Worm (Caenorhabditis elegans) whole organism, L2 larva: ENCODE measurements around the gene K01A6.4.
A peak's percentile ranks its signal among the peaks of the same experiment; 100 is the strongest.

ENCODE experiments used
- C34F6.9 ChIP-seq: fragments of 150-350 bp; optimal IDR thresholded peaks from 2 replicates; lab custom pipeline; 2014; ENCODE audit warnings: missing biosample characterization, missing genetic modification characterization
- F13H6.1 ChIP-seq: sonication (generic microtip); optimal IDR thresholded peaks from 2 replicates; lab custom pipeline; 2016; ENCODE audit warnings: missing genetic modification characterization, missing compliant biosample characterization
- R02D3.7 ChIP-seq: fragments of 150-350 bp; optimal IDR thresholded peaks from 2 replicates; lab custom pipeline; 2014; ENCODE audit warnings: missing biosample characterization, missing genetic modification characterization
- Y55F3AM.14 ChIP-seq: fragments of 200-800 bp; sonication (Bioruptor generic); optimal IDR thresholded peaks from 2 replicates; lab custom pipeline; 2018; ENCODE audit warnings: mild to moderate bottlenecking, missing genetic modification characterization, missing compliant biosample characterization
- ZK546.5 ChIP-seq: sonication (generic microtip); optimal IDR thresholded peaks from 2 replicates; lab custom pipeline; 2017; ENCODE audit warnings: missing biosample characterization, missing genetic modification characterization
- alr-1 ChIP-seq: fragments of 150-350 bp; optimal IDR thresholded peaks from 2 replicates; lab custom pipeline; 2014; ENCODE audit warnings: missing biosample characterization, missing genetic modification characterization
- aly-2 ChIP-seq: fragments of 150-350 bp; optimal IDR thresholded peaks from 2 replicates; lab custom pipeline; 2014; ENCODE audit warnings: missing biosample characterization, missing genetic modification characterization
- ama-1 ChIP-seq: fragments of 150-350 bp; optimal IDR thresholded peaks from 2 replicates; lab custom pipeline; 2018; ENCODE audit warnings: inconsistent platforms
- blmp-1 ChIP-seq: sonication (generic microtip); optimal IDR thresholded peaks from 2 replicates; lab custom pipeline; 2017; ENCODE audit warnings: missing genetic modification characterization, mild to moderate bottlenecking, missing compliant biosample characterization, antibody characterized with exemption, moderate library complexity; ENCODE audit not compliant: insufficient read depth
- ceh-16 ChIP-seq: fragments of 150-350 bp; optimal IDR thresholded peaks from 2 replicates; lab custom pipeline; 2014; ENCODE audit warnings: missing biosample characterization, missing genetic modification characterization
- ceh-82 ChIP-seq: fragments of 150-350 bp; optimal IDR thresholded peaks from 2 replicates; lab custom pipeline; 2014; ENCODE audit warnings: missing biosample characterization, missing genetic modification characterization
- crh-2 ChIP-seq: sonication (generic microtip); optimal IDR thresholded peaks from 2 replicates; lab custom pipeline; 2017; ENCODE audit warnings: missing biosample characterization, missing genetic modification characterization
- dmd-4 ChIP-seq: sonication (generic microtip); optimal IDR thresholded peaks from 2 replicates; lab custom pipeline; 2017; ENCODE audit warnings: missing biosample characterization, missing genetic modification characterization
- egl-27 ChIP-seq: sonication (generic microtip); optimal IDR thresholded peaks from 3 replicates; lab custom pipeline; 2017; ENCODE audit warnings: missing biosample characterization, missing genetic modification reagents, missing genetic modification characterization
- elt-1 ChIP-seq: fragments of 150-350 bp; optimal IDR thresholded peaks from 2 replicates; lab custom pipeline; 2014; ENCODE audit warnings: missing biosample characterization, missing genetic modification characterization
- elt-3 ChIP-seq: sonication (generic microtip); optimal IDR thresholded peaks from 2 replicates; lab custom pipeline; 2017; ENCODE audit warnings: missing biosample characterization, missing genetic modification characterization
- fos-1 ChIP-seq: fragments of 150-350 bp; optimal IDR thresholded peaks from 2 replicates; lab custom pipeline; 2014; ENCODE audit warnings: missing biosample characterization, missing genetic modification characterization
- gmeb-1 ChIP-seq: fragments of 150-350 bp; optimal IDR thresholded peaks from 2 replicates; lab custom pipeline; 2014; ENCODE audit warnings: missing biosample characterization, missing genetic modification characterization
- lin-11 ChIP-seq: fragments of 150-350 bp; sonication (generic microtip); optimal IDR thresholded peaks from 2 replicates; lab custom pipeline; 2014; ENCODE audit warnings: missing biosample characterization, missing genetic modification characterization, inconsistent platforms, mixed read lengths
- lin-13 ChIP-seq: fragments of 150-350 bp; optimal IDR thresholded peaks from 2 replicates; lab custom pipeline; 2014; ENCODE audit warnings: missing biosample characterization, missing genetic modification reagents, missing genetic modification characterization
- lin-39 ChIP-seq: fragments of 150-350 bp; optimal IDR thresholded peaks from 2 replicates; lab custom pipeline; 2014; ENCODE audit warnings: missing biosample characterization, missing genetic modification reagents, missing genetic modification characterization
- lsy-2 ChIP-seq, 2 experiments: fragments of 150-350 bp in 1 of 2; sonication (generic microtip) in 1 of 2; optimal IDR thresholded peaks; 2 replicates each; lab custom pipeline; 2014 to 2017; ENCODE audit warnings: missing biosample characterization in 2 of 2, missing genetic modification characterization in 2 of 2
- mab-5 ChIP-seq: fragments of 150-350 bp; optimal IDR thresholded peaks from 2 replicates; lab custom pipeline; 2014; ENCODE audit warnings: missing biosample characterization, missing genetic modification characterization
- mbf-1 ChIP-seq: sonication (generic microtip); optimal IDR thresholded peaks from 2 replicates; lab custom pipeline; 2017; ENCODE audit warnings: missing biosample characterization, missing genetic modification characterization
- mdl-1 ChIP-seq, 2 experiments: fragments of 150-350 bp in 1 of 2; sonication (generic microtip) in 1 of 2; optimal IDR thresholded peaks; 2 replicates each; lab custom pipeline; 2017; ENCODE audit warnings: missing biosample characterization in 2 of 2, missing genetic modification characterization in 2 of 2
- nhr-10 ChIP-seq: sonication (generic microtip); optimal IDR thresholded peaks from 2 replicates; lab custom pipeline; 2017; ENCODE audit warnings: missing biosample characterization, missing genetic modification characterization
- nhr-11 ChIP-seq: fragments of 150-350 bp; optimal IDR thresholded peaks from 2 replicates; lab custom pipeline; 2014; ENCODE audit warnings: missing biosample characterization, missing genetic modification characterization
- nhr-12 ChIP-seq: fragments of 150-350 bp; optimal IDR thresholded peaks from 2 replicates; lab custom pipeline; 2014; ENCODE audit warnings: missing biosample characterization, missing genetic modification characterization
- nhr-129 ChIP-seq: fragments of 150-350 bp; optimal IDR thresholded peaks from 2 replicates; lab custom pipeline; 2014; ENCODE audit warnings: missing biosample characterization, missing genetic modification characterization
- nhr-21 ChIP-seq: fragments of 150-350 bp; optimal IDR thresholded peaks from 2 replicates; lab custom pipeline; 2014; ENCODE audit warnings: missing biosample characterization, missing genetic modification characterization
- nhr-23 ChIP-seq: fragments of 150-350 bp; optimal IDR thresholded peaks from 2 replicates; lab custom pipeline; 2014; ENCODE audit warnings: missing biosample characterization, missing genetic modification reagents, missing genetic modification characterization
- nhr-237 ChIP-seq: fragments of 150-350 bp; optimal IDR thresholded peaks from 2 replicates; lab custom pipeline; 2014; ENCODE audit warnings: missing biosample characterization, missing genetic modification characterization
- nhr-25 ChIP-seq: fragments of 150-350 bp; sonication (generic microtip); optimal IDR thresholded peaks from 3 replicates; lab custom pipeline; 2014; ENCODE audit warnings: missing biosample characterization, missing genetic modification characterization
- nhr-6 ChIP-seq: fragments of 150-350 bp; optimal IDR thresholded peaks from 2 replicates; lab custom pipeline; 2014; ENCODE audit warnings: missing biosample characterization, missing genetic modification characterization
- nhr-77 ChIP-seq: fragments of 150-350 bp; optimal IDR thresholded peaks from 2 replicates; lab custom pipeline; 2014; ENCODE audit warnings: missing biosample characterization, missing genetic modification characterization
- peb-1 ChIP-seq: fragments of 150-350 bp; optimal IDR thresholded peaks from 2 replicates; lab custom pipeline; 2014; ENCODE audit warnings: missing biosample characterization, missing genetic modification characterization
- sem-4 ChIP-seq: fragments of 150-350 bp; optimal IDR thresholded peaks from 2 replicates; lab custom pipeline; 2014; ENCODE audit warnings: missing biosample characterization, missing genetic modification reagents, missing genetic modification characterization
- skn-1 ChIP-seq: sonication (generic microtip); optimal IDR thresholded peaks from 2 replicates; lab custom pipeline; 2017; ENCODE audit warnings: missing biosample characterization, missing genetic modification characterization
- sma-3 ChIP-seq: sonication (generic microtip); optimal IDR thresholded peaks from 2 replicates; lab custom pipeline; 2016; ENCODE audit warnings: missing genetic modification reagents, missing genetic modification characterization, missing compliant biosample characterization
- sma-9 ChIP-seq, 2 experiments: fragments of 150-350 bp in 1 of 2; sonication (generic microtip) in 1 of 2; optimal IDR thresholded peaks; 2 replicates each; lab custom pipeline; 2014 to 2016; ENCODE audit warnings: missing genetic modification characterization in 2 of 2, mild to moderate bottlenecking in 1 of 2, missing biosample characterization in 1 of 2, missing compliant biosample characterization in 1 of 2, missing genetic modification reagents in 1 of 2, moderate library complexity in 1 of 2
- snpc-4 ChIP-seq: fragments of 150-350 bp; optimal IDR thresholded peaks from 2 replicates; lab custom pipeline; 2014; ENCODE audit warnings: missing biosample characterization, missing genetic modification characterization
- unc-39 ChIP-seq: fragments of 150-350 bp; optimal IDR thresholded peaks from 2 replicates; lab custom pipeline; 2014; ENCODE audit warnings: missing biosample characterization, missing genetic modification characterization
- unc-55 ChIP-seq: fragments of 150-350 bp; sonication (generic microtip); optimal IDR thresholded peaks from 3 replicates; lab custom pipeline; 2014; ENCODE audit warnings: missing biosample characterization, missing genetic modification reagents, missing genetic modification characterization
- unc-62 ChIP-seq: fragments of 150-350 bp; optimal IDR thresholded peaks from 2 replicates; lab custom pipeline; 2014; ENCODE audit warnings: missing biosample characterization, missing genetic modification reagents, missing genetic modification characterization
- zag-1 ChIP-seq: fragments of 150-350 bp; optimal IDR thresholded peaks from 2 replicates; lab custom pipeline; 2014; ENCODE audit warnings: missing biosample characterization, missing genetic modification characterization
- ztf-1 ChIP-seq: fragments of 200-800 bp; sonication (Bioruptor generic); conservative IDR thresholded peaks from 2 replicates; pipeline ENCODE4 v1.3.6; 2022; ENCODE audit warnings: missing genetic modification characterization, missing compliant biosample characterization
- ztf-11 ChIP-seq: sonication (generic microtip); optimal IDR thresholded peaks from 2 replicates; lab custom pipeline; 2017; ENCODE audit warnings: missing biosample characterization, missing genetic modification characterization
- ztf-4 ChIP-seq: fragments of 150-350 bp; optimal IDR thresholded peaks from 2 replicates; lab custom pipeline; 2014; ENCODE audit warnings: missing biosample characterization, missing genetic modification characterization

The K01A6.4 gene

DNA sequence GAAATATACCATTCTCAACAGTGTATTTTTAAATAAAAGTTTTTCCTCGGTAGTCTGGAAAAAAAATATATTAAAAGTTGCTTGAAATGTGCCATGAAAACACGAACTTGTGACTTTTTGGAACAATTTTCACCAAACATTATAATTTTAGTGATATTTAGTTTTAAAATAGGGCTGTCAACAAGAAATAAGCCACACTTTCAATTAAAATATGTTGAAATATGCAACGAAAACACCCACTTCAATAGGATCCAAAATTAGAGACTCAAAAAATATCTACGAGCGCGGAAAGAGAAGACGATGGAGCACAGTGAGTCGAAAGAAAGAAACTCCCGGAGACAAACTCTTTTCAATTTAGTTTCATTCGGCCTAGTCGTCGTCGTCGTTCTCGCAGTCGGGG is 46.6 kb downstream of the K01A6.4 start, which contains the start of gene ZK792.12:
Gene ZK792.12 (plus strand): TSS at position 301 of the 400 bp plus-strand sequence.
- TF ChIP-seq lin-13 = no peak
- no peak for TF ChIP-seq peb-1
- TF ChIP-seq lin-39 (tag; lab: Kevin White, UChicago) = no peak
- TF ChIP-seq lin-11 = no peak
- no peak for TF ChIP-seq F13H6.1 (tag; lab: Kevin White, UChicago)
- no peak for TF ChIP-seq nhr-11 (tag; lab: Kevin White, UChicago)
- TF ChIP-seq ceh-82 (tag; lab: Kevin White, UChicago) = no peak
- no peak for TF ChIP-seq ztf-11
- no peak for TF ChIP-seq nhr-23 (tag; lab: Kevin White, UChicago)
- TF ChIP-seq nhr-12 (tag; lab: Kevin White, UChicago) = no peak
- TF ChIP-seq sem-4 (tag; lab: Kevin White, UChicago) = no peak
- no peak for TF ChIP-seq ZK546.5 (tag; lab: Kevin White, UChicago)
- TF ChIP-seq alr-1 = no peak
- no peak for TF ChIP-seq unc-39
- TF ChIP-seq nhr-21 (tag; lab: Kevin White, UChicago) = no peak
- TF ChIP-seq, all 48 proteins: peak for 0

DNA sequence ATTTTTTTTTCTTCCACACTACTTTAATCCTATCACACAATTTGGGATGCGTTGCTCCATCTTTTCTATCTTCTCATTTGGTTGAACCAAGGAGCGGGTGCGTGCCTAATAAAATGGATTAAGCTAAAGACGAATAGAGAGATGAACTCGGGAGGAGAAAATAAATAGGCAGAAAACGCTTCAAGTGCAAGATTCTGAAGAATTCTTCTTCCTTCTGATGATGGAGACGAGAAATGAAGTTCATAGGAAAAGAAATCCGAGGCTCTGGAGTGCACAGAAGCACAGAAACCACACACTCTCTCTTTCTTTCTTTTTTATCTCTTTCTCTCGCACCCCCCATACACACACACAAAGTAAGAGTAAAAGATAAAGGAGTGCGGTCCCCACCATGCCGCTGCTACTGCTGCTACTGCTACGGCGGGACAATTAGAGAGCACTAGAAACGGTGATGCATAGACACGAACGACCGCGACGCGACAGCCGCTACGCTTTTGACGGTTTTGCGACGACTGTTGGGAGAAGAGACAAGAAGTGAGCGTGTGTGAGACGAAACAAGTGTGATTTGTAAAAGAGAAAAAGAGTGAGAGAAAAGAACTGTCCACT is 47.9 kb downstream of the K01A6.4 start:
- TF ChIP-seq fos-1 (tag; lab: Kevin White, UChicago) (peak; percentile 87), unc-62 (GFP tag; lab: Kevin White, UChicago) (no peak), nhr-77 (tag; lab: Kevin White, UChicago) (no peak), nhr-6 (peak; percentile 15), mab-5 (tag; lab: Kevin White, UChicago) (peak; percentile 31), ztf-4 (tag; lab: Kevin White, UChicago) (peak; percentile 27), sem-4 (tag; lab: Kevin White, UChicago) (peak; percentile 51), nhr-237 (tag; lab: Kevin White, UChicago) (no peak), elt-3 (tag; lab: Kevin White, UChicago) (no peak), ztf-11 (no peak), skn-1 (no peak), sma-3 (GFP tag; lab: Kevin White, UChicago) (peak; percentile 80), R02D3.7 (tag; lab: Kevin White, UChicago) (no peak), Y55F3AM.14 (GFP tag; lab: Kevin White, UChicago) (peak; percentile 85), lin-11 (peak; percentile 48), lsy-2 (tag; optimal IDR thresholded peaks at IDR 0.05; lab: Kevin White, UChicago) (peak; percentile 41 to 73), unc-55 (GFP tag; lab: Kevin White, UChicago) (no peak), nhr-21 (tag; lab: Kevin White, UChicago) (peak; percentile 71), mbf-1 (tag; lab: Kevin White, UChicago) (no peak), gmeb-1 (tag; lab: Kevin White, UChicago) (peak; percentile 71), elt-1 (no peak), egl-27 (tag; lab: Kevin White, UChicago) (peak; percentile 45), mdl-1 (tag; optimal IDR thresholded peaks at IDR 0.05; lab: Kevin White, UChicago) (peak in 1 of 2 experiments; percentile 69), dmd-4 (tag; lab: Kevin White, UChicago) (no peak), snpc-4 (tag; lab: Kevin White, UChicago) (peak; percentile 25), ZK546.5 (tag; lab: Kevin White, UChicago) (no peak), unc-39 (no peak), nhr-25 (tag; lab: Kevin White, UChicago) (peak; percentile 77), C34F6.9 (tag; lab: Kevin White, UChicago) (peak; percentile 76), nhr-23 (tag; lab: Kevin White, UChicago) (no peak), peb-1 (no peak), aly-2 (tag; lab: Kevin White, UChicago) (no peak), sma-9 (GFP tag; optimal IDR thresholded peaks at IDR 0.05; lab: Kevin White, UChicago) (peak; percentile 66), sma-9 (tag; optimal IDR thresholded peaks at IDR 0.05; lab: Kevin White, UChicago) (no peak), ztf-1 (GFP tag; lab: Robert Waterston, UW) (no peak), nhr-11 (tag; lab: Kevin White, UChicago) (no peak), zag-1 (tag; lab: Kevin White, UChicago) (no peak), ceh-16 (tag; lab: Kevin White, UChicago) (peak; percentile 42), nhr-10 (tag; lab: Kevin White, UChicago) (no peak), nhr-12 (tag; lab: Kevin White, UChicago) (no peak), lin-13 (peak; percentile 78), nhr-129 (peak; percentile 90), alr-1 (no peak), blmp-1 (tag; lab: Kevin White, UChicago) (peak; percentile 81), F13H6.1 (tag; lab: Kevin White, UChicago) (peak; percentile 90), lin-39 (tag; lab: Kevin White, UChicago) (no peak), crh-2 (tag; lab: Kevin White, UChicago) (peak; percentile 85), ceh-82 (tag; lab: Kevin White, UChicago) (no peak), ama-1 (lab: Kevin White, UChicago) (no peak)
